Worm (Caenorhabditis elegans) whole organism, early embryonic: Measurements from ENCODE around the gene E03H12.4.

Source experiments
- B0310.2 ChIP-seq: sonication (generic microtip); optimal IDR thresholded peaks from 2 replicates; lab custom pipeline; 2016; ENCODE audit warnings: mild to moderate bottlenecking, missing genetic modification characterization, missing compliant biosample characterization
- aly-1 ChIP-seq: sonication (generic microtip); optimal IDR thresholded peaks from 2 replicates; lab custom pipeline; 2016; ENCODE audit warnings: missing genetic modification characterization, missing compliant biosample characterization
- ceh-13 ChIP-seq: fragments of 200-800 bp; sonication (Bioruptor generic); optimal IDR thresholded peaks from 2 replicates; lab custom pipeline; 2018; ENCODE audit warnings: mild to moderate bottlenecking, missing genetic modification characterization, missing compliant biosample characterization

ce11 chrIV:5012241-5012640, 29.8 kb downstream of the E03H12.4 start, which contains the start of gene srm-1:
- TF ChIP-seq B0310.2 (no peak), aly-1 (tag; lab: Kevin White, UChicago) (no peak), ceh-13 (GFP tag; lab: Kevin White, UChicago) (no peak)
